Fruit fly (Drosophila melanogaster) Kc167 (cell line): ENCODE data around the gene CG34433.

Experiments used
- Myc ChIP-seq: fragments of >200 bp; optimal IDR thresholded peaks from 2 replicates; lab custom pipeline; 2017; ENCODE audit warnings: missing external identifiers
- Sin3A ChIP-seq: fragments of >200 bp; optimal IDR thresholded peaks from 2 replicates; lab custom pipeline; 2018; ENCODE audit warnings: missing external identifiers
- h ChIP-seq: fragments of >200 bp; optimal IDR thresholded peaks from 3 replicates; lab custom pipeline; 2018; ENCODE audit warnings: missing external identifiers
- insv ChIP-seq: fragments of >200 bp; optimal IDR thresholded peaks from 3 replicates; lab custom pipeline; 2018; ENCODE audit warnings: missing external identifiers
- psq ChIP-seq: fragments of >200 bp; optimal IDR thresholded peaks from 2 replicates; lab custom pipeline; 2017; ENCODE audit warnings: missing external identifiers

DNA sequence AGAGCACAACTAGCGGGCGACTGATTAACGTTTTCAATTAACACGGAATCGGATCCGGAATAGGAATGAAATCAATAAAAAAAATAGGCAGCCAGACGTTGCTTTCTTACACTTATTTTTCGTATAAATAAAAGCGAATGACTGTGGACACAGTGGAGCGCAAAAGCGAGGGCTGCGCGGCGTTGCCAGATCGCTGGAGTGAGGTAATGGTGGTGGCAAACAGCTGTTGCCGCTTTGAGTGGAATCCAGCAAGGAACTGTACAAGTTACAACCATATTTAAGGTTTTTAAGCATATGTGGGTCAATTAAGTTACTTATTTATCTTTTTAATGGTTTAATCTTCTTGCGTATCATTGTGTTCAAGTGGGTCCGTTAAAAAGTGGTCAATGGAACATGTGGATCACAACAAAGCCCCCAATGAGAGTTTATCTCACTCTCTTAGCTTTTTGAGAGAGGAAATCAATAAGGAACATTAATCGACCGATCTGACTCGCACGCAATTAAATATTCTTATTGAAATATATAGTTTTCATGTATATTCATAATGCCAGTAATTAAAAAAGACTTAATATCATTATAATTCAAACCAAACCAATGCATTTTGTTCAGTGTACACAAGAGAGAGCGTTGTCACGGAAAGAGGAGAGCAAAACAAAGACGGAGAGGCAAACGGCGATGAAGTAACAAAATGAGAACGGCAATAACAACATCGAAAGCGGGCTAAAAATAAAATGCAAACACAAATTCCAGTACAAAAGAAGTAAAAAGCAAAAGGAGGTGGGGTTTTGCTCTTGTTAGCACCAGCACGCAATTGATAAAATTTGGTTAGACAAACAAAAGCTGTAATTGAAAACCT lies 49.4 kb upstream of the CG34433 start:
- TF ChIP-seq h (lab: Kevin White, UChicago), result no peak
- no peak for TF ChIP-seq insv (lab: Kevin White, UChicago)
- TF ChIP-seq psq (lab: Kevin White, UChicago), result peak; percentile 67
- TF ChIP-seq Myc (lab: Kevin White, UChicago), result no peak
- no peak for TF ChIP-seq Sin3A
